Fruit fly (Drosophila melanogaster) whole organism, embryonic: ENCODE results near the gene mld.

ENCODE experiments used
- Bdp1 ChIP-seq: fragments of 200-800 bp; sonication (Bioruptor generic); optimal IDR thresholded peaks from 3 replicates; lab custom pipeline; 2016; ENCODE audit warnings: missing biosample characterization, missing genetic modification characterization
- Bteb2 ChIP-seq: fragments of 200-800 bp; sonication (Bioruptor generic); optimal IDR thresholded peaks from 2 replicates; lab custom pipeline; 2016; ENCODE audit warnings: missing biosample characterization, missing genetic modification characterization
- CG10147 ChIP-seq: fragments of 200-800 bp; sonication (Bioruptor generic); optimal IDR thresholded peaks from 2 replicates; lab custom pipeline; 2019; ENCODE audit warnings: missing biosample characterization, mild to moderate bottlenecking, missing genetic modification characterization, moderate library complexity
- CG10209 ChIP-seq: fragments of 200-800 bp; sonication (Bioruptor generic); optimal IDR thresholded peaks from 3 replicates; lab custom pipeline; 2017; ENCODE audit warnings: missing biosample characterization, mild to moderate bottlenecking, missing genetic modification characterization, missing genetic modification reagents
- CG13624 ChIP-seq: fragments of 200-800 bp; sonication (Bioruptor generic); optimal IDR thresholded peaks from 2 replicates; lab custom pipeline; 2016; ENCODE audit warnings: missing biosample characterization, missing genetic modification characterization
- CG13775 ChIP-seq: fragments of 200-800 bp; sonication (Bioruptor generic); optimal IDR thresholded peaks from 3 replicates; lab custom pipeline; 2017; ENCODE audit warnings: missing biosample characterization, mild to moderate bottlenecking, missing genetic modification characterization
- CG14050 ChIP-seq: fragments of 200-800 bp; sonication (Bioruptor generic); IDR thresholded peaks from 3 replicates; pipeline ENCODE4 v1.3.6; 2022; ENCODE audit warnings: missing biosample characterization, missing genetic modification characterization
- CG14860 ChIP-seq: fragments of 200-800 bp; sonication (Bioruptor generic); IDR thresholded peaks from 3 replicates; pipeline ENCODE4 v1.3.6; 2022; ENCODE audit warnings: missing biosample characterization, missing genetic modification characterization; ENCODE audit not compliant: partially characterized antibody
- CG2199 ChIP-seq: fragments of 200-800 bp; sonication (Bioruptor generic); IDR thresholded peaks from 3 replicates; pipeline ENCODE4 v1.3.6; 2022; ENCODE audit warnings: missing biosample characterization, missing genetic modification characterization
- CG3281 ChIP-seq: fragments of 200-800 bp; sonication (Bioruptor generic); optimal IDR thresholded peaks from 3 replicates; lab custom pipeline; 2017; ENCODE audit warnings: missing biosample characterization, mild to moderate bottlenecking, missing genetic modification characterization
- CG34224 ChIP-seq: fragments of 200-800 bp; sonication (Bioruptor generic); IDR thresholded peaks from 3 replicates; pipeline ENCODE4 v1.3.6; 2022; ENCODE audit warnings: missing biosample characterization, missing genetic modification characterization; ENCODE audit not compliant: partially characterized antibody
- CG4282 ChIP-seq: fragments of 200-800 bp; sonication (Bioruptor generic); optimal IDR thresholded peaks from 2 replicates; lab custom pipeline; 2016; ENCODE audit warnings: missing biosample characterization, missing genetic modification characterization
- CG5245 ChIP-seq: fragments of 200-800 bp; sonication (Bioruptor generic); optimal IDR thresholded peaks from 3 replicates; lab custom pipeline; 2016; ENCODE audit warnings: missing biosample characterization, missing genetic modification characterization
- CG6791 ChIP-seq: fragments of 200-800 bp; sonication (Bioruptor generic); IDR thresholded peaks from 3 replicates; pipeline ENCODE4 v1.3.6; 2022; ENCODE audit warnings: missing biosample characterization, missing genetic modification characterization; ENCODE audit not compliant: partially characterized antibody
- CG7839 ChIP-seq: fragments of 200-800 bp; sonication (Bioruptor generic); optimal IDR thresholded peaks from 3 replicates; lab custom pipeline; 2018; ENCODE audit warnings: missing biosample characterization, mild to moderate bottlenecking, missing genetic modification characterization, moderate library complexity
- CG7963 ChIP-seq: fragments of 200-800 bp; sonication (Bioruptor generic); IDR thresholded peaks from 3 replicates; pipeline ENCODE4 v1.3.6; 2022; ENCODE audit warnings: missing biosample characterization, missing genetic modification characterization; ENCODE audit not compliant: partially characterized antibody
- CG7987 ChIP-seq: fragments of 200-800 bp; sonication (Bioruptor generic); optimal IDR thresholded peaks from 2 replicates; lab custom pipeline; 2018; ENCODE audit warnings: missing biosample characterization, mild to moderate bottlenecking, missing genetic modification characterization, moderate library complexity
- Chrac-16 ChIP-seq: fragments of 200-800 bp; sonication (Bioruptor generic); optimal IDR thresholded peaks from 3 replicates; lab custom pipeline; 2016; ENCODE audit warnings: missing biosample characterization, missing genetic modification characterization
- Dbx ChIP-seq: fragments of 200-800 bp; sonication (Bioruptor generic); IDR thresholded peaks from 3 replicates; pipeline ENCODE4 v1.3.6; 2022; ENCODE audit warnings: missing biosample characterization, missing genetic modification characterization
- Dfd ChIP-seq, 2 experiments: fragments of >200 bp; optimal IDR thresholded peaks; 2 replicates each; lab custom pipeline; 2017; ENCODE audit warnings: missing biosample characterization in 2 of 2, missing genetic modification characterization in 2 of 2
- Dll ChIP-seq: fragments of 200-800 bp; sonication (Bioruptor generic); IDR thresholded peaks from 4 replicates; pipeline ENCODE4 v1.3.6; 2022; ENCODE audit warnings: missing biosample characterization, missing genetic modification characterization; ENCODE audit not compliant: partially characterized antibody
- MESR4 ChIP-seq: fragments of 200-800 bp; sonication (Bioruptor generic); optimal IDR thresholded peaks from 2 replicates; lab custom pipeline; 2018; ENCODE audit warnings: missing biosample characterization, mild to moderate bottlenecking, missing genetic modification characterization, moderate library complexity
- Med ChIP-seq: fragments of 200-800 bp; sonication (Bioruptor generic); peaks from one replicate; lab custom pipeline; 2016; ENCODE audit warnings: missing biosample characterization, missing genetic modification characterization, mild to moderate bottlenecking, inconsistent platforms, moderate library complexity
- NK7.1 ChIP-seq: fragments of 200-800 bp; sonication (Bioruptor generic); optimal IDR thresholded peaks from 3 replicates; lab custom pipeline; 2016; ENCODE audit warnings: missing biosample characterization, missing genetic modification characterization
- Pdp1 ChIP-seq, 2 experiments: fragments of 200-800 bp; sonication (Bioruptor generic); optimal IDR thresholded peaks; 3 replicates each; lab custom pipeline; 2016; ENCODE audit warnings: missing biosample characterization in 2 of 2, missing genetic modification characterization in 2 of 2, mild to moderate bottlenecking in 1 of 2, moderate library complexity in 1 of 2
- Scr ChIP-seq: fragments of 200-800 bp; sonication (Bioruptor generic); IDR thresholded peaks from 2 replicates; pipeline ENCODE4 v1.3.6; 2022; ENCODE audit warnings: missing biosample characterization, missing genetic modification characterization; ENCODE audit not compliant: partially characterized antibody
- Sry-β ChIP-seq: fragments of 200-800 bp; sonication (Bioruptor generic); optimal IDR thresholded peaks from 2 replicates; lab custom pipeline; 2018; ENCODE audit warnings: missing biosample characterization, mild to moderate bottlenecking, missing genetic modification characterization, moderate library complexity
- Vsx1 ChIP-seq: fragments of 200-800 bp; sonication (Bioruptor generic); optimal IDR thresholded peaks from 2 replicates; lab custom pipeline; 2017; ENCODE audit warnings: missing biosample characterization, mild to moderate bottlenecking, missing genetic modification characterization, missing genetic modification reagents
- amos ChIP-seq: fragments of 200-800 bp; sonication (Bioruptor generic); IDR thresholded peaks from 2 replicates; pipeline ENCODE4 v1.3.6; 2022; ENCODE audit warnings: missing biosample characterization, missing genetic modification characterization; ENCODE audit not compliant: partially characterized antibody
- bbx ChIP-seq: fragments of 200-800 bp; sonication (Bioruptor generic); IDR thresholded peaks from 2 replicates; pipeline ENCODE4 v1.3.6; 2022; ENCODE audit warnings: missing biosample characterization, missing genetic modification characterization; ENCODE audit not compliant: partially characterized antibody
- croc ChIP-seq: fragments of 200-800 bp; sonication (Bioruptor generic); conservative IDR thresholded peaks from 3 replicates; pipeline ENCODE4 v1.3.6; 2022; ENCODE audit warnings: missing biosample characterization, missing genetic modification characterization
- crp ChIP-seq, 2 experiments: fragments of 200-800 bp; sonication (Bioruptor generic); optimal IDR thresholded peaks; 2 replicates in 1 of 2; 3 replicates in 1 of 2; lab custom pipeline; 2017; ENCODE audit warnings: missing biosample characterization in 2 of 2, missing genetic modification characterization in 2 of 2, mild to moderate bottlenecking in 1 of 2, moderate library complexity in 1 of 2
- dmrt99B ChIP-seq: fragments of 200-800 bp; sonication (Bioruptor generic); optimal IDR thresholded peaks from 2 replicates; lab custom pipeline; 2018; ENCODE audit warnings: missing biosample characterization, mild to moderate bottlenecking, missing genetic modification characterization, moderate library complexity
- esg ChIP-seq: fragments of 200-800 bp; sonication (Bioruptor generic); conservative IDR thresholded peaks from 2 replicates; pipeline ENCODE4 v1.3.6; 2022; ENCODE audit warnings: missing biosample characterization, missing genetic modification characterization
- gsb-n ChIP-seq: fragments of 200-800 bp; sonication (Bioruptor generic); optimal IDR thresholded peaks from 3 replicates; lab custom pipeline; 2018; ENCODE audit warnings: missing biosample characterization, mild to moderate bottlenecking, missing genetic modification characterization
- her ChIP-seq: fragments of 200-800 bp; sonication (Bioruptor generic); optimal IDR thresholded peaks from 2 replicates; lab custom pipeline; 2016; ENCODE audit warnings: missing biosample characterization, missing genetic modification characterization
- kni ChIP-seq: fragments of 200-800 bp; sonication (Bioruptor generic); optimal IDR thresholded peaks from 3 replicates; lab custom pipeline; 2017; ENCODE audit warnings: mild to moderate bottlenecking, missing biosample characterization, missing genetic modification reagents, missing genetic modification characterization
- lov ChIP-seq, 2 experiments: fragments of 200-800 bp in 1 of 2; fragments of >200 bp in 1 of 2; sonication (Bioruptor generic) in 1 of 2; IDR thresholded peaks in 1 of 2; optimal IDR thresholded peaks in 1 of 2; 2 replicates in 1 of 2; 3 replicates in 1 of 2; pipeline versions ENCODE4 v1.3.6 to Lab custom; 2017 to 2022; ENCODE audit warnings: missing biosample characterization in 1 of 2, missing genetic modification characterization in 1 of 2
- rib ChIP-seq: fragments of 200-800 bp; sonication (Bioruptor generic); IDR thresholded peaks from 2 replicates; pipeline ENCODE4 v1.3.6; 2022; ENCODE audit warnings: missing biosample characterization, missing genetic modification characterization
- run ChIP-seq: fragments of 200-800 bp; sonication (Bioruptor generic); optimal IDR thresholded peaks from 3 replicates; lab custom pipeline; 2018; ENCODE audit warnings: missing biosample characterization, mild to moderate bottlenecking, missing genetic modification characterization
- sim ChIP-seq: fragments of 200-800 bp; sonication (Bioruptor generic); IDR thresholded peaks from 2 replicates; pipeline ENCODE4 v1.3.6; 2022; ENCODE audit warnings: missing biosample characterization, missing genetic modification characterization
- slp2 ChIP-seq: fragments of 200-800 bp; sonication (Bioruptor generic); optimal IDR thresholded peaks from 2 replicates; lab custom pipeline; 2016; ENCODE audit warnings: missing biosample characterization, missing genetic modification characterization
- stc ChIP-seq: fragments of 200-800 bp; sonication (Bioruptor generic); IDR thresholded peaks from 2 replicates; pipeline ENCODE4 v1.3.6; 2022; ENCODE audit warnings: missing biosample characterization, missing genetic modification characterization
- tll ChIP-seq, 2 experiments: fragments of 200-800 bp in 1 of 2; fragments of >200 bp in 1 of 2; sonication (Bioruptor generic) in 1 of 2; optimal IDR thresholded peaks; 2 replicates each; lab custom pipeline; 2017 to 2019; ENCODE audit warnings: missing biosample characterization in 2 of 2, missing genetic modification characterization in 2 of 2, mild to moderate bottlenecking in 1 of 2, moderate library complexity in 1 of 2
- tx ChIP-seq: fragments of 200-800 bp; sonication (Bioruptor generic); optimal IDR thresholded peaks from 2 replicates; lab custom pipeline; 2016; ENCODE audit warnings: missing biosample characterization, missing genetic modification characterization
- vnd ChIP-seq: fragments of 200-800 bp; sonication (Bioruptor generic); IDR thresholded peaks from 3 replicates; pipeline ENCODE4 v1.3.6; 2022; ENCODE audit warnings: missing biosample characterization, missing genetic modification characterization; ENCODE audit not compliant: partially characterized antibody
- zfh1 ChIP-seq: fragments of 200-800 bp; sonication (Bioruptor generic); IDR thresholded peaks from 3 replicates; pipeline ENCODE4 v1.3.6; 2022; ENCODE audit warnings: missing biosample characterization, missing genetic modification characterization

The mld gene

DNA sequence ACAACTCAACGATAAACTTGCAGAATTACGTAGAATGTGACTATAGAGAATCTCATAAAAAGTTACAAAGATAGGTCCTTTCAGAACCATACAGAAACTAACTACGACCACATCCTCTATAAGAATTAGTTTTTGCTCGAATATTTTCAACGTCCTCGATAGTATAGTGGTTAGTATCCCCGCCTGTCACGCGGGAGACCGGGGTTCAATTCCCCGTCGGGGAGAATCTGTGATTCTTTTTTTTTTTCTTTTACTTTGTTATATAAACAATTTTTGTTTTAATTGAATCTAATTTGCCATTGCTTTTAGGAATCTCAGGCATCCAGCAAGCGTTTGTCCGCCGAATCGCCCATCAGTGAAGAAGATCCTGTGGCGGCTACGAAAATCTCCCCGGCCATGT, 30.3 kb upstream of the mld start (continued):
- TF ChIP-seq slp2 (GFP tag; lab: Kevin White, UChicago) (no peak), CG6791 (GFP tag; lab: Robert Waterston, UW) (peak; percentile 82), CG4282 (GFP tag; lab: Kevin White, UChicago) (no peak), esg (GFP tag; lab: Robert Waterston, UW) (no peak), Bdp1 (peak; percentile 97), CG14860 (peak; percentile 58; the same call in 1 of the 3 replicates), Pdp1 (GFP tag; optimal IDR thresholded peaks at IDR 0.05; lab: Kevin White, UChicago) (peak in 1 of 2 experiments; percentile 69), bbx (peak; percentile 40; the same call in 1 of the 2 replicates), Dfd (GFP tag; optimal IDR thresholded peaks at IDR 0.05; lab: Kevin White, UChicago) (no peak), amos (GFP tag; lab: Robert Waterston, UW) (peak; percentile 82; the same call in 1 of the 2 replicates), CG14050 (no peak), sim (GFP tag; lab: Robert Waterston, UW) (no peak), Scr (GFP tag; lab: Robert Waterston, UW) (peak; percentile 62), CG7963 (GFP tag; lab: Robert Waterston, UW) (peak; percentile 50; the same call in 1 of the 3 replicates), croc (GFP tag; lab: Robert Waterston, UW) (no peak), her (GFP tag; lab: Kevin White, UChicago) (no peak), MESR4 (GFP tag; lab: Kevin White, UChicago) (no peak)
- TF ChIP-seq, all 482 proteins: peak for 15

DNA sequence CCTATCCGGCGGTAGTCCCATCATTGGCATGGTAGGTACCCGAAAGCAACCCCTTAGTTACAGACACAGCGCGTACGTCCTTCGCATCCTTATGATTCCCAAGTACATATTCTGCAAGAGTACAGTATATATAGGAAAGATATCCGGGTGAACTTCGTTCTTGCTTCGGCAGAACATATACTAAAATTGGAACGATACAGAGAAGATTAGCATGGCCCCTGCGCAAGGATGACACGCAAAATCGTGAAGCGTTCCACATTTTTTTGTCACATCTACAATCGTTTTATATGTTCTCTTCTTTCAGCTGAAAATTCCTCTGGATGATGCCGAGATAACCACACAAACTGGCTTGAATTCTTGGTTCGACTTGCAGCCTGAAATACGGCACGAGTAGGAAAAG, 29.5 kb upstream of the mld start:
- TF ChIP-seq NK7.1 (no peak), CG10209 (GFP tag; lab: Kevin White, UChicago) (no peak), Dbx (GFP tag; lab: Robert Waterston, UW) (no peak), Chrac-16 (GFP tag; lab: Kevin White, UChicago) (no peak), CG2199 (GFP tag; lab: Robert Waterston, UW) (no peak), CG7963 (GFP tag; lab: Robert Waterston, UW) (peak; percentile 54; the same call in 1 of the 3 replicates), CG13775 (GFP tag; lab: Kevin White, UChicago) (no peak), tx (GFP tag; lab: Kevin White, UChicago) (no peak), zfh1 (GFP tag; lab: Robert Waterston, UW) (0 out of 3 replicates have a peak, but pooled peaks have one; percentile 4), CG7839 (tag; lab: Kevin White, UChicago) (no peak), Dll (no peak; the same call in 3 of the 4 replicates), run (tag; lab: Kevin White, UChicago) (no peak), gsb-n (tag; lab: Kevin White, UChicago) (no peak), lov (optimal IDR thresholded peaks at IDR 0.05; lab: Kevin White, UChicago) (no peak), lov (GFP tag; IDR thresholded peaks at IDR 0.05; lab: Robert Waterston, UW) (no peak), CG3281 (GFP tag; lab: Kevin White, UChicago) (no peak), stc (no peak), Bdp1 (peak; percentile 94), CG34224 (GFP tag; lab: Robert Waterston, UW) (no peak), dmrt99B (tag; lab: Kevin White, UChicago) (no peak), CG10147 (GFP tag; lab: Kevin White, UChicago) (no peak), crp (GFP tag; optimal IDR thresholded peaks at IDR 0.05; lab: Kevin White, UChicago) (no peak), Med (GFP tag; lab: Kevin White, UChicago) (no peak), Bteb2 (GFP tag; lab: Kevin White, UChicago) (no peak), CG13624 (GFP tag; lab: Kevin White, UChicago) (no peak), kni (GFP tag; lab: Kevin White, UChicago) (peak; percentile 41), tll (GFP tag; optimal IDR thresholded peaks at IDR 0.05; lab: Kevin White, UChicago) (no peak), CG7987 (GFP tag; lab: Kevin White, UChicago) (no peak), rib (GFP tag; lab: Robert Waterston, UW) (no peak), Vsx1 (GFP tag; lab: Kevin White, UChicago) (no peak), CG5245 (no peak), vnd (GFP tag; lab: Robert Waterston, UW) (peak; percentile 31; the same call in 2 of the 3 replicates), Sry-β (no peak)
